Fruit fly (Drosophila melanogaster) whole organism: ENCODE results near the gene LysB.
"Not testable (repeated sequence)": the region's sequence is repeated elsewhere in the genome, so short reads cannot be mapped to it uniquely, and the experiment has no call there.

Source experiments
- CG8478 ChIP-seq: fragments of >200 bp; optimal IDR thresholded peaks from 2 replicates; lab custom pipeline; 2018; ENCODE audit warnings: inconsistent platforms
- Dll ChIP-seq: fragments of >200 bp; optimal IDR thresholded peaks from 2 replicates; lab custom pipeline; 2017
- EcR ChIP-seq, 2 experiments: fragments of >200 bp; optimal IDR thresholded peaks; 2 replicates each; lab custom pipeline; 2017; ENCODE audit warnings: missing biosample characterization in 2 of 2, missing genetic modification characterization in 2 of 2, missing genetic modification reagents in 2 of 2
- pan ChIP-seq: fragments of >200 bp; optimal IDR thresholded peaks from 2 replicates; lab custom pipeline; 2017
- psq ChIP-seq: fragments of >200 bp; optimal IDR thresholded peaks from 2 replicates; lab custom pipeline; 2017
- usp ChIP-seq: fragments of >200 bp; optimal IDR thresholded peaks from 2 replicates; lab custom pipeline; 2017; ENCODE audit warnings: missing biosample characterization, missing genetic modification characterization, mixed read lengths

LysB gene

DNA sequence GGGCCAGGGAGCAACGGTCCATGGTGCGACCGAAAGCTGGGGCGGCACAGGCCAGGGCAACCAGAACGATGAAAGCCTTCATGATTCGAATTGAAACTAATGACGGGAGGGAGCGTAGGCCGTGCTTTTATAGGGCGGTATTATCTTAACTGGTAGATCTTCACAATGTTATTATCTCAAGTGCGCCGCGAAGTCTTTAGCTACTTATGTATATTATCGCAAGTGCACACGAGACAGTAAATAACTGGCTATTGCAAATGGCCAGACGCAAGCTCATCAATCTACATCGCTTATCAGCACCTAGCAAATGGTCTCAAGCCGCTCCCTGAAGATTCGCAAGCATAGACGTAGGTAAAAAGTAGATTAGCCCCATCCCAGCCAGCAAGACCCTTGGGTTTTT, 3.9 kb downstream of the LysB start, which contains the start of gene LysD:
TSS of gene LysD (minus strand) at position 101 of the 400 bp plus-strand sequence.
- no peak for TF ChIP-seq psq (lab: Kevin White, UChicago)
- TF ChIP-seq pan = no peak
- TF ChIP-seq Dll (lab: Kevin White, UChicago) = no peak
- no peak for TF ChIP-seq usp (GFP tag; lab: Kevin White, UChicago)
- no peak for TF ChIP-seq CG8478
- TF ChIP-seq EcR (GFP tag; optimal IDR thresholded peaks at IDR 0.05; lab: Kevin White, UChicago) = no peak

- no peak for TF ChIP-seq pan
- TF ChIP-seq CG8478 = no peak
- no peak for TF ChIP-seq usp (GFP tag; lab: Kevin White, UChicago)
- no peak for TF ChIP-seq psq (lab: Kevin White, UChicago)
Measured at dm6 chr3L:1212113-1212512, 4.9 kb downstream of the LysB start.

DNA sequence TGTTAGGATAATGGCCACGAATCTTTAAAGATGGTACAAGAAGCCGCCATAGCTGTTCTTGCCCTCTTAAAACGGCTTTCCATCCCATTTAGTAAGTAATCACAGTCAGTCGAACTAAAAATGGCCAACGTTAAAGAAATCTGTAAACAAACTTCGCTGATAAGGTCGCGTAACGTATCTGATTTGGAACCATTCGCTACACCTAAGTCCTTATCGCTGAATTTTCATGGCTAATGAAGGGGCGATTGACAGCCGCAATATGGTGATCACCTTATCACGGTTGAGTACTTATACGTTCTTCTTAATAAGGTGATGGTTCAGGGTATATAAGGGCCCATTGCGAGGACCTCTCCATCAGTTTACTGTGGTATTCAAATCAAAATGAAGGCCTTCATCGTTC, 5.4 kb downstream of the LysB start, which contains the start of gene LysE:
TSS of gene LysE (plus strand) at position 257 of the 400 bp plus-strand sequence.
- TF ChIP-seq Dll (lab: Kevin White, UChicago) = no peak
- no peak for TF ChIP-seq CG8478
- no peak for TF ChIP-seq psq (lab: Kevin White, UChicago)
- no peak for TF ChIP-seq usp (GFP tag; lab: Kevin White, UChicago)
- TF ChIP-seq pan = no peak
- no peak for TF ChIP-seq EcR (GFP tag; optimal IDR thresholded peaks at IDR 0.05; lab: Kevin White, UChicago)

dm6 chr3L:1216460-1216859, 9.3 kb downstream of the LysB start:
- no peak for TF ChIP-seq EcR (GFP tag; optimal IDR thresholded peaks at IDR 0.05; lab: Kevin White, UChicago)
- no peak for TF ChIP-seq usp (GFP tag; lab: Kevin White, UChicago)
- no peak for TF ChIP-seq Dll (lab: Kevin White, UChicago)
- no peak for TF ChIP-seq psq (lab: Kevin White, UChicago)
- no peak for TF ChIP-seq pan
- TF ChIP-seq CG8478 = no peak

- TF ChIP-seq Dll (lab: Kevin White, UChicago) (no peak), EcR (GFP tag; optimal IDR thresholded peaks at IDR 0.05; lab: Kevin White, UChicago) (no peak), psq (lab: Kevin White, UChicago) (no peak), pan (no peak), CG8478 (no peak), usp (GFP tag; lab: Kevin White, UChicago) (no peak)
Measured at dm6 chr3L:1218596-1218995, 11.4 kb downstream of the LysB start, which contains the start of gene LysP. Gene LysP (minus strand): TSS chr3L:1218696.

- TF ChIP-seq psq (lab: Kevin White, UChicago) = no peak
Measured at dm6 chr3L:1227303-1227797, 20.2 kb downstream of the LysB start, which contains the start of gene LysS. Gene LysS (plus strand): TSS chr3L:1227747.

DNA sequence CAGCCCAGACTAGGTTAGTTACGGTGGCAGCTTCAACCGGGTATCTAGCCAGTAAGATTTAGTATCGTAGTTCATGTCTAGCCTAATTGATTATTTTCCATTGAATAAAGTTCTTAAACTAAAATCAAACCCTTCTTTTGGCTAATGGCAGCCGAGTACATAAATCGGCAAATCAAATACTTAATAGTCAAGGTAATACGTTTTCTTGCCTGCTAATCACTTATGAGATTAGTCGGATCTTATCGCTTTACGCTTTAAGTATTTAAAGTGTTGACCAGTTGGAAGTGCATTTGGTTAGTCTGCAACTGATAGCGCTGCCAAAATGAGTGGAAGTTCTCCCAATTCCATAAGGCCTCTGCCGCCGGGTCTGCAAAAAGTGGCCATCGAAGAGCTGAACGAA, 25.4 kb downstream of the LysB start, which contains the start of gene CG33965:
TSS of gene CG33965 (plus strand) at position 301 of the 400 bp plus-strand sequence.
- no peak for TF ChIP-seq EcR (GFP tag; optimal IDR thresholded peaks at IDR 0.05; lab: Kevin White, UChicago)
- TF ChIP-seq pan = no peak
- TF ChIP-seq CG8478 = no peak
- TF ChIP-seq Dll (lab: Kevin White, UChicago) = no peak
- TF ChIP-seq psq (lab: Kevin White, UChicago) = no peak
- TF ChIP-seq usp (GFP tag; lab: Kevin White, UChicago) = no peak

DNA sequence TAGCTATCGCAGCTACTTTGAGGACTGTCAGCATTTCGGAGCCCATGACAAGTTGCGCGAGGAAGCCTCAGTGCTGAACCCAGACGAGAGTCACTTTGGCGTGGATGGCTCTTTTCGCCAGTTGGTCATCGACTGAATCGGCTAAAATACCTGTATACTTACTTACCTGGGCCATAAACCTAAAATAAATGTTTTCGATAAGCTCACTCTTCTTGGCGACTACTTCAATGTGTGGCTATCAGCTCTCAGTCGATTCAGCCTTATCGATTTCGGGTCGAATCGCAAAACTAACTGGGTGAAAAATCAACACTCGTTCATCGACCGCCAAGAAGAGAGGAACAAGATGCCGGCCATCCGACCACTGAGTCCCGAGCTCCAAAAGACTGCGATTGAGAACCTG, 26.7 kb downstream of the LysB start, which contains the start of gene CG33966:
TSS of gene CG33966 (plus strand) at position 301 of the 400 bp plus-strand sequence.
- no peak for TF ChIP-seq psq (lab: Kevin White, UChicago)
- no peak for TF ChIP-seq pan
- TF ChIP-seq CG8478 = no peak
- TF ChIP-seq EcR (GFP tag; optimal IDR thresholded peaks at IDR 0.05; lab: Kevin White, UChicago) = no peak
- TF ChIP-seq Dll (lab: Kevin White, UChicago) = no peak
- TF ChIP-seq usp (GFP tag; lab: Kevin White, UChicago) = no peak

- TF ChIP-seq usp (GFP tag; lab: Kevin White, UChicago) (no peak), pan (no peak), EcR (GFP tag; optimal IDR thresholded peaks at IDR 0.05; lab: Kevin White, UChicago) (no peak), CG8478 (no peak), psq (lab: Kevin White, UChicago) (no peak), Dll (lab: Kevin White, UChicago) (no peak)
Measured at dm6 chr3L:1235426-1235825, 28.3 kb downstream of the LysB start, which contains the start of gene galene. Gene galene (plus strand): TSS chr3L:1235726.

dm6 chr3L:1238219-1238618, 31.0 kb downstream of the LysB start, which contains the start of gene CG9192:
Gene CG9192 (minus strand): TSS chr3L:1238319.
- TF ChIP-seq pan (no peak), Dll (lab: Kevin White, UChicago) (no peak), psq (lab: Kevin White, UChicago) (no peak), EcR (GFP tag; optimal IDR thresholded peaks at IDR 0.05; lab: Kevin White, UChicago) (no peak), CG8478 (no peak), usp (GFP tag; lab: Kevin White, UChicago) (no peak)

dm6 chr3L:1245810-1246209, 38.6 kb downstream of the LysB start, which contains the start of gene Klp61F:
Gene Klp61F (minus strand): TSS chr3L:1245910.
- not testable (repeated sequence) for TF ChIP-seq EcR (GFP tag; optimal IDR thresholded peaks at IDR 0.05; lab: Kevin White, UChicago); pan; usp (GFP tag; lab: Kevin White, UChicago)

dm6 chr3L:1246823-1247222, 39.7 kb downstream of the LysB start, which contains the start of gene CG32318:
Gene CG32318 (minus strand): TSS chr3L:1246923.
- TF ChIP-seq Dll (lab: Kevin White, UChicago); psq (lab: Kevin White, UChicago); EcR (GFP tag; optimal IDR thresholded peaks at IDR 0.05; lab: Kevin White, UChicago): not testable (repeated sequence)
